Fruit fly (Drosophila melanogaster) S2 (cell line): ENCODE data around the gene crq.

ENCODE experiments used
- CG8478 ChIP-seq: fragments of >200 bp; optimal IDR thresholded peaks from 2 replicates; lab custom pipeline; 2018
- CTCF ChIP-seq, 2 experiments: fragments of >200 bp; optimal IDR thresholded peaks; 2 replicates each; lab custom pipeline; 2018

dm6 chr2L:467683-468082 lies 14.9 kb upstream of the crq start:
- no peak for TF ChIP-seq CTCF (optimal IDR thresholded peaks at IDR 0.05; lab: Kevin White, UChicago)
- no peak for TF ChIP-seq CG8478 (lab: Kevin White, UChicago)
